Worm (Caenorhabditis elegans): ENCODE results near the gene ZK813.2.

ce11 chrX:3479950-3480349 is 36.3 kb downstream of the ZK813.2 start, which contains the start of gene wrt-6:
- TF ChIP-seq pha-4 (tag; optimal IDR thresholded peaks at IDR 0.05) (no peak), unc-62 (GFP tag; optimal IDR thresholded peaks at IDR 0.05) (no peak), unc-39 (tag; optimal IDR thresholded peaks at IDR 0.05) (no peak), mab-5 (tag; optimal IDR thresholded peaks at IDR 0.05) (no peak), sptf-1 (tag; optimal IDR thresholded peaks at IDR 0.05) (no peak), nhr-28 (tag; optimal IDR thresholded peaks at IDR 0.05) (no peak)
